Fruit fly (Drosophila melanogaster) whole organism, prepupa: ENCODE data around the gene CG43672.

Source experiments
- CG15336 ChIP-seq: fragments of 200-800 bp; sonication (Bioruptor generic); IDR thresholded peaks from 2 replicates; pipeline ENCODE4 v1.3.6; 2022; ENCODE audit warnings: missing biosample characterization, missing genetic modification characterization
- CG16779 ChIP-seq: fragments of 200-800 bp; sonication (Bioruptor generic); optimal IDR thresholded peaks from 3 replicates; lab custom pipeline; 2017; ENCODE audit warnings: missing biosample characterization, mild to moderate bottlenecking, missing genetic modification characterization
- CG32006 ChIP-seq: fragments of 200-800 bp; sonication (Bioruptor generic); optimal IDR thresholded peaks from 3 replicates; lab custom pipeline; 2017; ENCODE audit warnings: missing biosample characterization, mild to moderate bottlenecking, missing genetic modification characterization
- CG4318 ChIP-seq: fragments of 200-800 bp; sonication (Bioruptor generic); optimal IDR thresholded peaks from 3 replicates; lab custom pipeline; 2017; ENCODE audit warnings: missing biosample characterization, mild to moderate bottlenecking, missing genetic modification characterization
- Eip75B ChIP-seq: fragments of 200-800 bp; sonication (Bioruptor generic); optimal IDR thresholded peaks from 3 replicates; lab custom pipeline; 2016; ENCODE audit warnings: missing biosample characterization, missing genetic modification characterization
- Ets21C ChIP-seq: fragments of 200-800 bp; sonication (Bioruptor generic); optimal IDR thresholded peaks from 3 replicates; lab custom pipeline; 2016; ENCODE audit warnings: missing biosample characterization, missing genetic modification characterization
- Ets96B ChIP-seq: fragments of 200-800 bp; optimal IDR thresholded peaks from 2 replicates; lab custom pipeline; 2019; ENCODE audit warnings: missing biosample characterization, mild to moderate bottlenecking, missing genetic modification characterization, moderate library complexity
- Met ChIP-seq: fragments of 200-800 bp; sonication (Bioruptor generic); optimal IDR thresholded peaks from 3 replicates; lab custom pipeline; 2016; ENCODE audit warnings: missing biosample characterization, missing genetic modification characterization
- OdsH ChIP-seq: fragments of 200-800 bp; sonication (Bioruptor generic); optimal IDR thresholded peaks from 3 replicates; lab custom pipeline; 2016; ENCODE audit warnings: missing biosample characterization, missing genetic modification characterization
- acj6 ChIP-seq: fragments of 200-800 bp; sonication (Bioruptor generic); optimal IDR thresholded peaks from 3 replicates; lab custom pipeline; 2016; ENCODE audit warnings: missing biosample characterization, missing genetic modification characterization
- dsx ChIP-seq: fragments of 200-800 bp; optimal IDR thresholded peaks from 3 replicates; lab custom pipeline; 2019; ENCODE audit warnings: missing biosample characterization, mild to moderate bottlenecking, missing genetic modification characterization, moderate library complexity; ENCODE audit not compliant: poor library complexity, severe bottlenecking
- svp ChIP-seq: fragments of 200-800 bp; sonication (Bioruptor generic); peaks from one replicate; lab custom pipeline; 2016; ENCODE audit warnings: missing biosample characterization, missing genetic modification characterization
- vri ChIP-seq: fragments of 200-800 bp; sonication (Bioruptor generic); optimal IDR thresholded peaks from 3 replicates; lab custom pipeline; 2016; ENCODE audit warnings: missing biosample characterization, mild to moderate bottlenecking, missing genetic modification characterization

DNA sequence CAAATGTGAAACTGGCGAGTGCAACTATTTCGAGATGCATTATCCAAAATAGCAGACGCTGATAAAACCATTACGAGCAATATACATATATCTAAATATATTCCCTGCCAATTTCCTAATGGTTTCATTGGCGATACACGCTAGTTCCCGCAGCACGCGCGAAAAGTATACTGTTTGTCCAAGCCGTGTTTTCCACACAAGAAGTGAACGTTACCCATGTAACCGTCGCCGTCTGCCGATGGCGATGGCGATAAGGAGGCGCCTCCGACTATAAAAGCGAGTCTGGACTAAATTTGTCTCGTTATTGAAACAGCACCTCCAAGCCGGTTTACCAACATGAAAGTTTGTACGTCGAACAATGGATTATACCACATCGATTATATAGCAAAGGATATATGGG lies 6.1 kb downstream of the CG43672 start, which contains the start of gene CG43673:
- TF ChIP-seq Ets96B (tag; lab: Kevin White, UChicago) (no peak), CG16779 (tag; lab: Kevin White, UChicago) (no peak), vri (GFP tag; lab: Kevin White, UChicago) (no peak), OdsH (GFP tag; lab: Kevin White, UChicago) (no peak), acj6 (no peak), CG4318 (GFP tag; lab: Kevin White, UChicago) (no peak), CG15336 (GFP tag; lab: Robert Waterston, UW) (no peak), Eip75B (GFP tag; lab: Kevin White, UChicago) (no peak), Met (GFP tag; lab: Kevin White, UChicago) (no peak), svp (GFP tag; lab: Kevin White, UChicago) (no peak), Ets21C (GFP tag; lab: Kevin White, UChicago) (no peak), CG32006 (GFP tag; lab: Kevin White, UChicago) (no peak), dsx (GFP tag; lab: Kevin White, UChicago) (no peak)
